Worm (Caenorhabditis elegans): ENCODE data around the gene F13H10.8.
A peak's percentile ranks its signal among the peaks of the same experiment; 100 is the strongest.

DNA sequence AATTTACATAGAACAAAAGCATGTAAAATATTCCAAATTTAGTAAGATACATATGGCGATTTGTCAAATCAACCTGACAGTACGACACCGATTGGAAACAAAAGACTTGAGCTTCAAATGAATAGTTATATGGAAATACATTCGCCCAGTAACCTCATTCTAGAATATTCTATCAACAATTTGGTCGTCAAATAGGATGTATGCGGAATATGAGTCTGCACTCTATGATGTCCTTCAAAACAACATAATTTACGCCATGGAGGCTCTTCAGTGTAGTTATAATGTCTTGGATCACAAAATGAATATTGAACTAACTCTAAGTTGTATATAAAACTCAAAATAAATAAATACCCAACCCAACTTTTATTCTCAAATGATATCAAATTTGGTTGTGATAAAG is 6.3 kb downstream of the F13H10.8 start:
- TF ChIP-seq elt-3 (tag; optimal IDR thresholded peaks at IDR 0.05) (no peak), snpc-4 (tag; optimal IDR thresholded peaks at IDR 0.05) (peak; percentile 5), ztf-11 (tag; optimal IDR thresholded peaks at IDR 0.05) (no peak), nhr-11 (tag; optimal IDR thresholded peaks at IDR 0.05) (no peak), mdl-1 (tag; optimal IDR thresholded peaks at IDR 0.05) (no peak), sea-2 (GFP tag; optimal IDR thresholded peaks at IDR 0.05) (no peak), unc-62 (GFP tag; optimal IDR thresholded peaks at IDR 0.05) (no peak), ztf-4 (tag; optimal IDR thresholded peaks at IDR 0.05) (no peak), ama-1 (optimal IDR thresholded peaks at IDR 0.05) (no peak), tbx-2 (tag; optimal IDR thresholded peaks at IDR 0.05) (no peak), pqm-1 (tag; optimal IDR thresholded peaks at IDR 0.05) (no peak), skn-1 (tag; optimal IDR thresholded peaks at IDR 0.05) (peak; percentile 31), nhr-28 (tag; optimal IDR thresholded peaks at IDR 0.05) (no peak), zag-1 (tag; optimal IDR thresholded peaks at IDR 0.05) (no peak)
